Fruit fly (Drosophila melanogaster) whole organism: Measurements from ENCODE around the gene CG7213.

Experiments used
- CG8478 ChIP-seq: fragments of >200 bp; optimal IDR thresholded peaks from 2 replicates; lab custom pipeline; 2018; ENCODE audit warnings: inconsistent platforms
- Dll ChIP-seq: fragments of >200 bp; optimal IDR thresholded peaks from 2 replicates; lab custom pipeline; 2017
- EcR ChIP-seq, 2 experiments: fragments of >200 bp; optimal IDR thresholded peaks; 2 replicates each; lab custom pipeline; 2017; ENCODE audit warnings: missing biosample characterization in 2 of 2, missing genetic modification characterization in 2 of 2, missing genetic modification reagents in 2 of 2
- pan ChIP-seq: fragments of >200 bp; optimal IDR thresholded peaks from 2 replicates; lab custom pipeline; 2017
- psq ChIP-seq: fragments of >200 bp; optimal IDR thresholded peaks from 2 replicates; lab custom pipeline; 2017
- usp ChIP-seq: fragments of >200 bp; optimal IDR thresholded peaks from 2 replicates; lab custom pipeline; 2017; ENCODE audit warnings: missing biosample characterization, missing genetic modification characterization, mixed read lengths

DNA sequence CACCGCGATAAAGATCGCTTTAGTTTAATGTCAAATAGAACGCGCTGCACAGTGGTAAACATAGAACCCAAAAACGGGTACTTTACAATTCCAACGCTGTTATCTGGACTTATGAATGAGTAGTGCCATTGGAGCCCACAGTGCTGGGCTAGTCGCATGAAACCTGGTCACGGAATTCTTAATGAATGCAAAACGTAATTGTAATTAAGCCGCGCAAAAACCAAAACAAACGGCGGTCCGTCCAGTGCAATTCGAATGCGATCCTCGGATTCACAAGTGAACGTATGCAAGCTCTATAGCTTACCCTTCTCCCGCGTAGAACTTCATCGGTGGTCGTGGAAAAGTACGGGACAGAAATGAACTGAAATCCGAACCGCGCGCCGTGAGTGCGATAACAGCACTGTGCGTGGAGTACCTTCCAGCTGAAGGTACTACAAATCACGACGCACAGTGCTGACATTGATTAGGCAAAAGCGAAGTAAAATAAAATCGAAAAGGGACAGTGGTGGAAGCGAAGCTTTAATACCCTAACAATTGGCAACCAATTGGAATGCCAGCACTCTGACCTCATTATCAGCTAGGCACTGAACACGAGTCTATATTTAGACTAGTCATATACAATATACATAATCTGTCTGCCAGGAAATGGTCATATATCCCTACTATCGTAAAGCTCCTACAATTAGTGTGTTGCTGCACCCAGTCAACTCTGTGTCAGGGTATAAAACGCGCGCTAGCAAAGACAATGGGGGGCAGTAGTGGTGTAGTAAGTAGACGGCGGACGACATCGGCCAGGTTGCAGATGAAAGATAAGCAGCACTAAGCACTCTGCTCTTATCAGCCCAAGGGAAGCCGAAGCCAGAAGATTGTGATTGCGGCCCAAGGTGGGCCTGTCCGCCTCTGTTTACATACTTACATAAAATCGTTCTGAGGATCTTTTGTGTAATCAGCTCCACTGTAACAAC, 54.9 kb downstream of the CG7213 start:
- TF ChIP-seq psq (lab: Kevin White, UChicago): no peak
- TF ChIP-seq pan (lab: Kevin White, UChicago): no peak
- no peak for TF ChIP-seq usp
- no peak for TF ChIP-seq Dll (lab: Kevin White, UChicago)
- TF ChIP-seq CG8478: no peak
- no peak for TF ChIP-seq EcR (GFP tag; optimal IDR thresholded peaks at IDR 0.05; lab: Kevin White, UChicago)
